Fruit fly (Drosophila melanogaster): ENCODE results near the gene CG4880.

- TF ChIP-seq CG6808 (GFP tag; optimal IDR thresholded peaks at IDR 0.05): peak; percentile 11
- TF ChIP-seq CG10669 (GFP tag; optimal IDR thresholded peaks at IDR 0.05): peak; percentile 25
- TF ChIP-seq CG6163 (GFP tag; IDR thresholded peaks at IDR 0.05): no peak
- no peak for TF ChIP-seq CG4318 (GFP tag; optimal IDR thresholded peaks at IDR 0.05)
- no peak for TF ChIP-seq CG6854 (GFP tag; optimal IDR thresholded peaks at IDR 0.05)
These were observed 30.8 kb downstream of the CG4880 start for dm6 chrX:16917462-16917861.

Measured in whole organism, prepupa.